Worm (Caenorhabditis elegans): ENCODE results near the gene asp-12.

ce11 chrV:8299191-8299854, 30.3 kb downstream of the asp-12 start, which contains the start of gene W02D7.5:
- TF ChIP-seq him-1 (tag; optimal IDR thresholded peaks at IDR 0.05): no peak
- no peak for TF ChIP-seq dao-5 (tag; optimal IDR thresholded peaks at IDR 0.05)
- TF ChIP-seq W03F9.2 (tag; optimal IDR thresholded peaks at IDR 0.05): no peak

Data from whole organism, L4/young adult.